Fruit fly (Drosophila melanogaster): Measurements from ENCODE around the gene Lgr4.
A peak's percentile ranks its signal among the peaks of the same experiment; 100 is the strongest.

Lgr4 gene

dm6 chrX:13159481-13159880 is 29.5 kb downstream of the Lgr4 start, which contains the start of the genes Bap60 and CG12096 (continued):
- TF ChIP-seq ftz-f1 (GFP tag; optimal IDR thresholded peaks at IDR 0.05) (no peak), CG34422 (GFP tag; IDR thresholded peaks at IDR 0.05) (peak; percentile 8; the same call in 1 of the 3 replicates), Dfd (GFP tag; optimal IDR thresholded peaks at IDR 0.05) (no peak), Dref (GFP tag; IDR thresholded peaks at IDR 0.05) (peak; percentile 66), CG4707 (GFP tag; optimal IDR thresholded peaks at IDR 0.05) (no peak), Doc3 (GFP tag; IDR thresholded peaks at IDR 0.05; ENCODE audit: partially characterized antibody) (peak; percentile 90), nerfin-2 (GFP tag; IDR thresholded peaks at IDR 0.05; ENCODE audit: partially characterized antibody) (peak; percentile 84), CG9876 (GFP tag; optimal IDR thresholded peaks at IDR 0.05) (peak; percentile 74), CG2712 (tag; optimal IDR thresholded peaks at IDR 0.05) (peak; percentile 82), pros (GFP tag; optimal IDR thresholded peaks at IDR 0.05) (no peak), Lhr (GFP tag; optimal IDR thresholded peaks at IDR 0.05) (peak; percentile 47), Ets97D (GFP tag; optimal IDR thresholded peaks at IDR 0.05) (peak; percentile 87), CG6272 (GFP tag; IDR thresholded peaks at IDR 0.05) (peak; percentile 44), CG10274 (GFP tag; optimal IDR thresholded peaks at IDR 0.05) (no peak), br (optimal IDR thresholded peaks at IDR 0.05) (no peak), HmgD (GFP tag; optimal IDR thresholded peaks at IDR 0.05) (peak; percentile 84), CHES-1-like (GFP tag; optimal IDR thresholded peaks at IDR 0.05) (peak; percentile 90), Lim3 (GFP tag; IDR thresholded peaks at IDR 0.05) (no peak), CG17829 (tag; optimal IDR thresholded peaks at IDR 0.05) (peak; percentile 79), oc (tag; optimal IDR thresholded peaks at IDR 0.05) (no peak), CG12942 (GFP tag; optimal IDR thresholded peaks at IDR 0.05) (peak; percentile 72), CG3163 (GFP tag; optimal IDR thresholded peaks at IDR 0.05) (peak; percentile 41), CG14710 (tag; optimal IDR thresholded peaks at IDR 0.05) (peak; percentile 88), CG12659 (GFP tag; optimal IDR thresholded peaks at IDR 0.05) (peak; percentile 88), Scr (GFP tag; IDR thresholded peaks at IDR 0.05; ENCODE audit: partially characterized antibody) (peak; percentile 97), gfzf (GFP tag; optimal IDR thresholded peaks at IDR 0.05) (peak; percentile 43), sim (GFP tag; IDR thresholded peaks at IDR 0.05) (no peak), CG2199 (GFP tag; IDR thresholded peaks at IDR 0.05) (no peak), eyg (GFP tag; optimal IDR thresholded peaks at IDR 0.05) (peak; percentile 66), Dp (GFP tag; optimal IDR thresholded peaks at IDR 0.05) (peak; percentile 39), ems (GFP tag; optimal IDR thresholded peaks at IDR 0.05) (peak; percentile 81), CG30020 (tag; optimal IDR thresholded peaks at IDR 0.05) (peak; percentile 83), CG1529 (GFP tag; optimal IDR thresholded peaks at IDR 0.05) (peak; percentile 21), CG1792 (GFP tag; optimal IDR thresholded peaks at IDR 0.05) (peak; percentile 67), CG11560 (tag; IDR thresholded peaks at IDR 0.05) (no peak), CG11723 (GFP tag; optimal IDR thresholded peaks at IDR 0.05) (peak; percentile 55), Gsc (GFP tag; IDR thresholded peaks at IDR 0.05) (0 out of 2 replicates have a peak, but pooled peaks have one; percentile 8), Spps (tag; optimal IDR thresholded peaks at IDR 0.05) (peak; percentile 23), BtbVII (GFP tag; optimal IDR thresholded peaks at IDR 0.05) (peak; percentile 30), wek (GFP tag; optimal IDR thresholded peaks at IDR 0.05) (no peak), CG18476 (GFP tag; optimal IDR thresholded peaks at IDR 0.05) (peak; percentile 34), Abd-B (GFP tag; optimal IDR thresholded peaks at IDR 0.05) (peak; percentile 91), z (GFP tag; IDR thresholded peaks at IDR 0.05) (no peak), org-1 (GFP tag; optimal IDR thresholded peaks at IDR 0.05) (peak; percentile 40), Atf-2 (GFP tag; optimal IDR thresholded peaks at IDR 0.05) (peak; percentile 56), D19B (GFP tag; optimal IDR thresholded peaks at IDR 0.05) (no peak), Aef1 (GFP tag; IDR thresholded peaks at IDR 0.05) (peak; percentile 66), hkb (optimal IDR thresholded peaks at IDR 0.05) (peak; percentile 31), hkb (GFP tag; IDR thresholded peaks at IDR 0.05) (no peak), vfl (GFP tag; optimal IDR thresholded peaks at IDR 0.05) (peak; percentile 71), cwo (GFP tag; optimal IDR thresholded peaks at IDR 0.05) (peak; percentile 30), eve (GFP tag; optimal IDR thresholded peaks at IDR 0.05) (no peak)

Measured in whole organism, embryonic.